Fruit fly (Drosophila melanogaster) whole organism, wandering third instar larva: Measurements from ENCODE around the gene CG3036.

ENCODE experiments used
- Abd-B ChIP-seq: fragments of >200 bp; optimal IDR thresholded peaks from 2 replicates; lab custom pipeline; 2017; ENCODE audit warnings: missing biosample characterization, missing genetic modification characterization
- CG32264 ChIP-seq: fragments of 200-800 bp; sonication (Bioruptor generic); optimal IDR thresholded peaks from 2 replicates; lab custom pipeline; 2016; ENCODE audit warnings: missing biosample characterization, missing genetic modification characterization
- CG9705 ChIP-seq: fragments of 200-800 bp; sonication (Bioruptor generic); optimal IDR thresholded peaks from 2 replicates; lab custom pipeline; 2018; ENCODE audit warnings: missing biosample characterization, mild to moderate bottlenecking, missing genetic modification characterization
- CrebA ChIP-seq: fragments of 200-800 bp; sonication (Bioruptor generic); optimal IDR thresholded peaks from 2 replicates; lab custom pipeline; 2016; ENCODE audit warnings: missing biosample characterization, mild to moderate bottlenecking, missing genetic modification characterization, borderline replicate concordance
- Dfd ChIP-seq: fragments of >200 bp; optimal IDR thresholded peaks from 2 replicates; lab custom pipeline; 2017; ENCODE audit warnings: missing biosample characterization, missing genetic modification characterization
- Dif ChIP-seq: fragments of 200-275, 200-300 bp; sonication (Bioruptor generic); optimal IDR thresholded peaks from 2 replicates; lab custom pipeline; 2018; ENCODE audit warnings: missing biosample characterization, missing genetic modification characterization; ENCODE audit not compliant: partially characterized antibody
- GATAd ChIP-seq: sonication (Bioruptor generic); optimal IDR thresholded peaks from 2 replicates; lab custom pipeline; 2016; ENCODE audit warnings: missing biosample characterization, missing genetic modification characterization
- HLH106 ChIP-seq: fragments of 200-800 bp; optimal IDR thresholded peaks from 3 replicates; lab custom pipeline; 2019; ENCODE audit warnings: missing biosample characterization, mild to moderate bottlenecking, missing genetic modification characterization, moderate library complexity
- Hnf4 ChIP-seq: fragments of 200-800 bp; sonication (Bioruptor generic); optimal IDR thresholded peaks from 2 replicates; lab custom pipeline; 2016; ENCODE audit warnings: missing biosample characterization, mild to moderate bottlenecking, missing genetic modification characterization
- Hr78 ChIP-seq: fragments of >200 bp; optimal IDR thresholded peaks from 2 replicates; lab custom pipeline; 2017; ENCODE audit warnings: missing biosample characterization, missing genetic modification characterization
- Hr83 ChIP-seq: fragments of 200-300 bp; sonication (Bioruptor generic); optimal IDR thresholded peaks from 2 replicates; lab custom pipeline; 2016; ENCODE audit warnings: missing biosample characterization, mild to moderate bottlenecking, missing genetic modification characterization, moderate library complexity; ENCODE audit not compliant: poor library complexity, severe bottlenecking
- Jra ChIP-seq: sonication (Bioruptor generic); optimal IDR thresholded peaks from 2 replicates; lab custom pipeline; 2016; ENCODE audit warnings: missing biosample characterization, missing genetic modification characterization
- Mio ChIP-seq: sonication (Bioruptor generic); optimal IDR thresholded peaks from 2 replicates; lab custom pipeline; 2016; ENCODE audit warnings: missing biosample characterization, missing genetic modification characterization
- Myc ChIP-seq: fragments of >200 bp; optimal IDR thresholded peaks from 2 replicates; lab custom pipeline; 2017
- N ChIP-seq: fragments of >200 bp; optimal IDR thresholded peaks from 2 replicates; lab custom pipeline; 2018; ENCODE audit warnings: missing biosample characterization, missing external identifiers, missing genetic modification characterization
- OdsH ChIP-seq: fragments of 200-800 bp; sonication (Bioruptor generic); optimal IDR thresholded peaks from 2 replicates; lab custom pipeline; 2016; ENCODE audit warnings: missing biosample characterization, mild to moderate bottlenecking, missing genetic modification characterization
- Rel ChIP-seq, 2 experiments: fragments of 200-800 bp; sonication (Bioruptor generic) in 1 of 2; optimal IDR thresholded peaks; 2 replicates in 1 of 2; 3 replicates in 1 of 2; lab custom pipeline; 2016 to 2019; ENCODE audit warnings: mild to moderate bottlenecking in 2 of 2, missing biosample characterization in 2 of 2, missing genetic modification characterization in 2 of 2, moderate library complexity in 1 of 2
- Sp1 ChIP-seq: fragments of 200-800 bp; sonication (Bioruptor generic); optimal IDR thresholded peaks from 3 replicates; lab custom pipeline; 2019; ENCODE audit warnings: missing biosample characterization, mild to moderate bottlenecking, missing genetic modification characterization, moderate library complexity
- Vsx2 ChIP-seq: fragments of 200-300, 225-300 bp; sonication (Bioruptor generic); optimal IDR thresholded peaks from 2 replicates; lab custom pipeline; 2018; ENCODE audit warnings: missing biosample characterization, missing genetic modification characterization; ENCODE audit not compliant: partially characterized antibody
- br ChIP-seq: fragments of 200-800 bp; sonication (Bioruptor generic); optimal IDR thresholded peaks from 2 replicates; lab custom pipeline; 2016; ENCODE audit warnings: missing biosample characterization, missing genetic modification characterization
- brk ChIP-seq: fragments of 200-800 bp; sonication (Bioruptor generic); optimal IDR thresholded peaks from 2 replicates; lab custom pipeline; 2016; ENCODE audit warnings: missing biosample characterization, mild to moderate bottlenecking, missing genetic modification characterization
- dl ChIP-seq, 2 experiments: fragments of 175-275, 200-275 bp in 1 of 2; fragments of 200-275 bp in 1 of 2; sonication (Bioruptor generic); optimal IDR thresholded peaks; lab custom pipeline; 2018; ENCODE audit warnings: mild to moderate bottlenecking in 2 of 2, missing biosample characterization in 2 of 2, missing genetic modification characterization in 2 of 2, moderate library complexity in 2 of 2; ENCODE audit not compliant: partially characterized antibody in 2 of 2, insufficient read depth in 1 of 2
- dmrt93B ChIP-seq: fragments of 200-800 bp; sonication (Bioruptor generic); optimal IDR thresholded peaks from 2 replicates; lab custom pipeline; 2018; ENCODE audit warnings: missing biosample characterization, mild to moderate bottlenecking, missing genetic modification characterization
- dsf ChIP-seq: sonication (Bioruptor generic); optimal IDR thresholded peaks from 2 replicates; lab custom pipeline; 2016; ENCODE audit warnings: missing biosample characterization, missing genetic modification characterization, borderline replicate concordance
- ey ChIP-seq: fragments of 200-800 bp; sonication (Bioruptor generic); optimal IDR thresholded peaks from 2 replicates; lab custom pipeline; 2016; ENCODE audit warnings: missing biosample characterization, missing genetic modification characterization
- foxo ChIP-seq, 2 experiments: fragments of 200-800 bp; sonication (Bioruptor generic); optimal IDR thresholded peaks; 2 replicates in 1 of 2; 3 replicates in 1 of 2; lab custom pipeline; 2016 to 2017; ENCODE audit warnings: missing biosample characterization in 2 of 2, missing genetic modification characterization in 2 of 2
- fru ChIP-seq: fragments of 200-800 bp; sonication (Bioruptor generic); optimal IDR thresholded peaks from 3 replicates; lab custom pipeline; 2016; ENCODE audit warnings: missing biosample characterization, mild to moderate bottlenecking, missing genetic modification characterization
- h ChIP-seq: fragments of 200-800 bp; sonication (Bioruptor generic); optimal IDR thresholded peaks from 3 replicates; lab custom pipeline; 2016; ENCODE audit warnings: missing biosample characterization, mild to moderate bottlenecking, missing genetic modification characterization
- jim ChIP-seq: fragments of 175-275, 200-325 bp; sonication (Bioruptor generic); optimal IDR thresholded peaks from 2 replicates; lab custom pipeline; 2016; ENCODE audit warnings: missing biosample characterization, mild to moderate bottlenecking, missing genetic modification characterization
- lola ChIP-seq: fragments of >200 bp; optimal IDR thresholded peaks from 2 replicates; lab custom pipeline; 2017; ENCODE audit warnings: missing biosample characterization, missing genetic modification characterization
- pan ChIP-seq: fragments of >200 bp; optimal IDR thresholded peaks from 2 replicates; lab custom pipeline; 2017
- psq ChIP-seq: fragments of 200-800 bp; sonication (Bioruptor generic); optimal IDR thresholded peaks from 3 replicates; lab custom pipeline; 2017; ENCODE audit warnings: missing biosample characterization, mild to moderate bottlenecking, missing genetic modification characterization, moderate library complexity
- rgr ChIP-seq: fragments of 200-800 bp; sonication (Bioruptor generic); optimal IDR thresholded peaks from 3 replicates; lab custom pipeline; 2016; ENCODE audit warnings: missing biosample characterization, mild to moderate bottlenecking, missing genetic modification characterization
- sage ChIP-seq: fragments of 200-800 bp; sonication (Bioruptor generic); optimal IDR thresholded peaks from 2 replicates; lab custom pipeline; 2016; ENCODE audit warnings: missing biosample characterization, mild to moderate bottlenecking, missing genetic modification characterization
- sv ChIP-seq: fragments of 200-800 bp; sonication (Bioruptor generic); optimal IDR thresholded peaks from 3 replicates; lab custom pipeline; 2016; ENCODE audit warnings: missing biosample characterization, missing genetic modification characterization
- tai ChIP-seq: sonication (Bioruptor generic); optimal IDR thresholded peaks from 2 replicates; lab custom pipeline; 2016; ENCODE audit warnings: missing biosample characterization, missing genetic modification characterization
- usp ChIP-seq: fragments of >200 bp; optimal IDR thresholded peaks from 2 replicates; lab custom pipeline; 2017; ENCODE audit warnings: missing biosample characterization, missing genetic modification characterization
- woc ChIP-seq: sonication (Bioruptor generic); optimal IDR thresholded peaks from 2 replicates; lab custom pipeline; 2016; ENCODE audit warnings: missing biosample characterization, mild to moderate bottlenecking, missing genetic modification characterization

CG3036 gene

DNA sequence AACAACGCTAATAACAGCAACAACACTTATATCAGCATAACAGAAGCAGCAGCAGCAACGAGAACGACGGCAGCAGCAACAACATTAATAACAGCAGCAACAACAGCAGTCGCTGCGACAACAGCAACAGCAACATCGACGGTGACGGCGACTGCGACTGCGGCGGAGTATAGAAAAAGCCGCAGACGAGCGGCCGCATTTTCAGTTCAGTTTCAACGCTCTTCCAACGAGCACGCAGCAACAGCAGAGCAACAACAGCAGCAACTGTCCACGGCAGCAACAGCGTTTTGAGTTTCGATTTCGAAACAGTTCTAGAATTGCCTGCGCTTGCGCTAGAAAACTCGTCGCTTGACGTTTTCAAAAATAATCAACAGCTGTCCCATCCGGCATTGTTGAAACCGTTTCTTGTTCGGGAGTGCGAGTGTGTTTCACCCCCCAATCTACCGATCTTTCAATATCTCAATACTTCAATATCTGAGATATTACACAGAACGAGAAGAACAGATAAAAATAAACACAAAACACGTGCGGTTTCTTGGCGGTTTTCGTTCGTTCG lies at the start of gene CG3036:
CG3036 (plus strand) TSS at position 199 of the 556 bp plus-strand sequence.
- TF ChIP-seq Sp1 (GFP tag; lab: Kevin White, UChicago) (peak; percentile 22), HLH106 (tag; lab: Kevin White, UChicago) (no peak), CrebA (GFP tag; lab: Kevin White, UChicago) (peak; percentile 3), sv (GFP tag; lab: Kevin White, UChicago) (no peak), Hr78 (GFP tag; lab: Kevin White, UChicago) (no peak), GATAd (GFP tag; lab: Kevin White, UChicago) (no peak), h (GFP tag; lab: Kevin White, UChicago) (peak; percentile 41), psq (GFP tag; lab: Kevin White, UChicago) (peak; percentile 10), OdsH (GFP tag; lab: Kevin White, UChicago) (no peak), dl (GFP tag; optimal IDR thresholded peaks at IDR 0.05; lab: Kevin White, UChicago; ENCODE audit: insufficient read depth in 1 of 2, partially characterized antibody in 2 of 2) (no peak), dsf (GFP tag; lab: Kevin White, UChicago) (no peak), foxo (GFP tag; optimal IDR thresholded peaks at IDR 0.05; lab: Kevin White, UChicago) (peak in 1 of 2 experiments; percentile 32), Rel (GFP tag; optimal IDR thresholded peaks at IDR 0.05; lab: Kevin White, UChicago) (no peak), Rel (tag; optimal IDR thresholded peaks at IDR 0.05; lab: Kevin White, UChicago) (peak; percentile 40), CG9705 (no peak), Mio (GFP tag; lab: Kevin White, UChicago) (no peak), Abd-B (GFP tag; lab: Kevin White, UChicago) (no peak), ey (GFP tag; lab: Kevin White, UChicago) (no peak), woc (GFP tag; lab: Kevin White, UChicago) (no peak), N (GFP tag; lab: Kevin White, UChicago) (no peak), br (peak; percentile 42), tai (GFP tag; lab: Kevin White, UChicago) (no peak), CG32264 (no peak), dmrt93B (GFP tag; lab: Kevin White, UChicago) (no peak), brk (GFP tag; lab: Kevin White, UChicago) (no peak), Myc (lab: Kevin White, UChicago) (no peak), Dfd (no peak), Dif (GFP tag; lab: Kevin White, UChicago) (peak; percentile 42), fru (GFP tag; lab: Kevin White, UChicago) (peak; percentile 20), jim (GFP tag; lab: Kevin White, UChicago) (no peak), sage (no peak), Vsx2 (no peak), pan (lab: Kevin White, UChicago) (no peak), Jra (GFP tag; lab: Kevin White, UChicago) (no peak), Hnf4 (GFP tag; lab: Kevin White, UChicago) (no peak), Hr83 (GFP tag; lab: Kevin White, UChicago) (peak; percentile 33), rgr (GFP tag; lab: Kevin White, UChicago) (peak; percentile 54), usp (GFP tag; lab: Kevin White, UChicago) (no peak), lola (no peak)

DNA sequence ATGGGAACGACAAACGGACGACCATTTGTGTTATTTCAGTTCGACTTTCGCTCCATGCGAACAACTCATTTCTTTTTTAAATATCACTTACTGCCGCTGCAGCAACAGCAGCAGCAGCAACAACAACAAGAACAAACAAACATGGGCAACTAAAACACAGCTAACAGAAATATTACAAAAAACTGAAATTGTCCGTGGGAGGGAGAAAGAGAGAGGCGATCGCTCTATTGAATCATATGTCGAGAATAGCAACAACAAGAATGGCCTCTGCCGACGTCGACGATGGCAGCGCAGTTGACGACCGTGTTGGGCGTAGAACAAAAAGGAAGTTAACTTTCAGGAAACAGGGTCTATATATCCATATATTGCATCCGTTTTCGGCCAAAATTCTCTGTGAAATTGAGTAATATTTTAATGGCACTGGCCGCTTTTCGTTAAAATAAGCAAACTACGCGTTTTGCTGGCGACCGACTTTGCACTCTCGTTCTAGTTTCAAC lies 45.2 kb upstream of the CG3036 start:
- no peak for TF ChIP-seq Jra (GFP tag; lab: Kevin White, UChicago)
- TF ChIP-seq CrebA (GFP tag; lab: Kevin White, UChicago) = no peak
- TF ChIP-seq brk (GFP tag; lab: Kevin White, UChicago) = no peak
- TF ChIP-seq rgr (GFP tag; lab: Kevin White, UChicago) = no peak
- TF ChIP-seq fru (GFP tag; lab: Kevin White, UChicago) = no peak
- no peak for TF ChIP-seq CG32264
- no peak for TF ChIP-seq Rel (GFP tag; optimal IDR thresholded peaks at IDR 0.05; lab: Kevin White, UChicago)
- no peak for TF ChIP-seq Rel (tag; optimal IDR thresholded peaks at IDR 0.05; lab: Kevin White, UChicago)
- TF ChIP-seq dsf (GFP tag; lab: Kevin White, UChicago) = no peak
- no peak for TF ChIP-seq Vsx2
- TF ChIP-seq woc (GFP tag; lab: Kevin White, UChicago) = no peak
- no peak for TF ChIP-seq dmrt93B (GFP tag; lab: Kevin White, UChicago)
- no peak for TF ChIP-seq Myc (lab: Kevin White, UChicago)
- TF ChIP-seq jim (GFP tag; lab: Kevin White, UChicago) = no peak
- TF ChIP-seq br = no peak
- TF ChIP-seq lola = no peak
- TF ChIP-seq CG9705 = no peak
- TF ChIP-seq GATAd (GFP tag; lab: Kevin White, UChicago) = no peak
- TF ChIP-seq sv (GFP tag; lab: Kevin White, UChicago) = no peak
- no peak for TF ChIP-seq psq (GFP tag; lab: Kevin White, UChicago)
- no peak for TF ChIP-seq tai (GFP tag; lab: Kevin White, UChicago)
